Worm (Caenorhabditis elegans) whole organism, young adult: ENCODE results near the gene hpo-6.

Experiments used
- B0019.2 ChIP-seq: fragments of 200-800 bp; sonication (Bioruptor generic); conservative IDR thresholded peaks from 2 replicates; pipeline ENCODE4 v1.3.6; 2022; ENCODE audit warnings: missing genetic modification reagents, missing genetic modification characterization, missing compliant biosample characterization
- B0035.1 ChIP-seq: sonication (generic microtip); optimal IDR thresholded peaks from 2 replicates; lab custom pipeline; 2016; ENCODE audit warnings: missing genetic modification characterization, mild to moderate bottlenecking, missing compliant biosample characterization, missing genotype, missing genetic modification reagents
- B0261.1 ChIP-seq: sonication (generic microtip); optimal IDR thresholded peaks from 2 replicates; lab custom pipeline; 2016; ENCODE audit warnings: mild to moderate bottlenecking, missing genetic modification characterization, moderate library complexity, missing compliant biosample characterization
- F10E7.11 ChIP-seq: sonication (generic microtip); optimal IDR thresholded peaks from 2 replicates; lab custom pipeline; 2017; ENCODE audit warnings: mild to moderate bottlenecking, missing genetic modification characterization, moderate library complexity, missing compliant biosample characterization
- F57C9.4 ChIP-seq: sonication (generic microtip); optimal IDR thresholded peaks from 2 replicates; lab custom pipeline; 2017; ENCODE audit warnings: mild to moderate bottlenecking, missing genetic modification characterization, missing compliant biosample characterization
- K12H6.12 ChIP-seq: fragments of 200-800 bp; sonication (Bioruptor generic); optimal IDR thresholded peaks from 2 replicates; lab custom pipeline; 2018; ENCODE audit warnings: mild to moderate bottlenecking, missing genetic modification characterization, missing compliant biosample characterization
- Y53G8AR.9 ChIP-seq: fragments of 200-800 bp; sonication (Bioruptor generic); conservative IDR thresholded peaks from 2 replicates; pipeline ENCODE4 v1.3.6; 2022; ENCODE audit warnings: missing genetic modification reagents, missing genetic modification characterization, missing compliant biosample characterization
- Y56A3A.18 ChIP-seq: fragments of 200-800 bp; sonication (Bioruptor generic); IDR thresholded peaks from 2 replicates; pipeline ENCODE4 v1.3.6; 2022; ENCODE audit warnings: missing genetic modification reagents, missing genetic modification characterization, missing compliant biosample characterization
- aptf-2 ChIP-seq: fragments of 200-800 bp; sonication (Bioruptor generic); conservative IDR thresholded peaks from 2 replicates; pipeline ENCODE4 v1.3.6; 2022; ENCODE audit warnings: missing genetic modification reagents, missing genetic modification characterization, missing compliant biosample characterization
- aptf-3 ChIP-seq: fragments of 200-800 bp; sonication (Bioruptor generic); IDR thresholded peaks from 2 replicates; pipeline ENCODE4 v1.3.6; 2022; ENCODE audit warnings: missing genetic modification characterization, missing compliant biosample characterization
- atf-7 ChIP-seq: sonication (generic microtip); optimal IDR thresholded peaks from 2 replicates; lab custom pipeline; 2017; ENCODE audit warnings: mild to moderate bottlenecking, missing genetic modification characterization, missing compliant biosample characterization
- attf-3 ChIP-seq: fragments of 200-800 bp; sonication (Bioruptor generic); conservative IDR thresholded peaks from 2 replicates; pipeline ENCODE4 v1.3.6; 2022; ENCODE audit warnings: missing genetic modification reagents, missing genetic modification characterization, missing compliant biosample characterization
- attf-6 ChIP-seq: fragments of 200-800 bp; sonication (Bioruptor generic); IDR thresholded peaks from 2 replicates; pipeline ENCODE4 v1.3.6; 2022; ENCODE audit warnings: missing genetic modification reagents, missing genetic modification characterization, missing compliant biosample characterization
- bed-2 ChIP-seq: fragments of 200-800 bp; sonication (Bioruptor generic); IDR thresholded peaks from 2 replicates; pipeline ENCODE4 v1.3.6; 2022; ENCODE audit warnings: missing genetic modification reagents, missing genetic modification characterization, missing compliant biosample characterization
- ccch-3 ChIP-seq: fragments of 200-800 bp; sonication (Bioruptor generic); optimal IDR thresholded peaks from 2 replicates; lab custom pipeline; 2018; ENCODE audit warnings: mild to moderate bottlenecking, missing genetic modification characterization, missing compliant biosample characterization
- cebp-1 ChIP-seq, 2 experiments: fragments of 200-800 bp in 1 of 2; sonication (Bioruptor generic) in 1 of 2; sonication (generic microtip) in 1 of 2; IDR thresholded peaks in 1 of 2; optimal IDR thresholded peaks in 1 of 2; 2 replicates each; pipeline versions ENCODE4 v1.3.6 to Lab custom; 2017 to 2022; ENCODE audit warnings: missing compliant biosample characterization in 2 of 2, missing genetic modification characterization in 2 of 2, mild to moderate bottlenecking in 1 of 2, missing genetic modification reagents in 1 of 2, moderate library complexity in 1 of 2
- ceh-27 ChIP-seq: fragments of 200-800 bp; sonication (Bioruptor generic); optimal IDR thresholded peaks from 2 replicates; lab custom pipeline; 2018; ENCODE audit warnings: mild to moderate bottlenecking, missing genetic modification characterization, moderate library complexity, missing compliant biosample characterization
- ceh-79 ChIP-seq: sonication (generic microtip); optimal IDR thresholded peaks from 2 replicates; lab custom pipeline; 2017; ENCODE audit warnings: mild to moderate bottlenecking, missing genetic modification characterization, missing compliant biosample characterization
- ceh-91 ChIP-seq: fragments of 200-800 bp; sonication (Bioruptor generic); IDR thresholded peaks from 2 replicates; pipeline ENCODE4 v1.3.6; 2022; ENCODE audit warnings: missing genetic modification reagents, missing genetic modification characterization, missing compliant biosample characterization
- dpff-1 ChIP-seq: sonication (generic microtip); optimal IDR thresholded peaks from 2 replicates; lab custom pipeline; 2017; ENCODE audit warnings: mild to moderate bottlenecking, missing genetic modification characterization, missing compliant biosample characterization
- egrh-3 ChIP-seq: fragments of 200-800 bp; sonication (Bioruptor generic); IDR thresholded peaks from 2 replicates; pipeline ENCODE4 v1.3.6; 2022; ENCODE audit warnings: missing genetic modification reagents, missing genetic modification characterization, missing compliant biosample characterization
- fkh-3 ChIP-seq: sonication (generic microtip); optimal IDR thresholded peaks from 2 replicates; lab custom pipeline; 2016; ENCODE audit warnings: mild to moderate bottlenecking, missing genetic modification characterization, missing compliant biosample characterization
- gei-17 ChIP-seq: fragments of 200-800 bp; sonication (Bioruptor generic); optimal IDR thresholded peaks from 2 replicates; lab custom pipeline; 2018; ENCODE audit warnings: mild to moderate bottlenecking, missing genetic modification characterization, missing compliant biosample characterization
- let-526 ChIP-seq: fragments of 200-800 bp; sonication (Bioruptor generic); IDR thresholded peaks from 2 replicates; pipeline ENCODE4 v1.3.6; 2022; ENCODE audit warnings: missing genetic modification reagents, missing genetic modification characterization, missing compliant biosample characterization
- lin-26 ChIP-seq: fragments of 200-800 bp; sonication (Bioruptor generic); IDR thresholded peaks from 2 replicates; pipeline ENCODE4 v1.3.6; 2022; ENCODE audit warnings: missing genetic modification reagents, missing genetic modification characterization, missing compliant biosample characterization
- lin-35 ChIP-seq, 3 experiments: fragments of 150-350 bp in 2 of 3; sonication (generic microtip) in 1 of 3; optimal IDR thresholded peaks; 2 replicates each; lab custom pipeline; 2014 to 2018; ENCODE audit warnings: missing biosample characterization in 3 of 3, missing genetic modification characterization in 3 of 3, missing genetic modification reagents in 3 of 3
- lin-40 ChIP-seq: sonication (generic microtip); optimal IDR thresholded peaks from 2 replicates; lab custom pipeline; 2016; ENCODE audit warnings: missing genetic modification characterization, mild to moderate bottlenecking, missing compliant biosample characterization, missing genotype, missing genetic modification reagents
- lsl-1 ChIP-seq: fragments of 200-800 bp; sonication (Bioruptor generic); optimal IDR thresholded peaks from 2 replicates; lab custom pipeline; 2018; ENCODE audit warnings: mild to moderate bottlenecking, missing genetic modification characterization, moderate library complexity, missing compliant biosample characterization
- madf-3 ChIP-seq: fragments of 200-800 bp; sonication (Bioruptor generic); IDR thresholded peaks from 2 replicates; pipeline ENCODE4 v1.3.6; 2022; ENCODE audit warnings: missing genetic modification reagents, missing genetic modification characterization, missing compliant biosample characterization
- mcd-1 ChIP-seq: fragments of 200-800 bp; sonication (Bioruptor generic); IDR thresholded peaks from 2 replicates; pipeline ENCODE4 v1.3.6; 2022; ENCODE audit warnings: missing genetic modification reagents, missing genetic modification characterization, missing compliant biosample characterization
- mel-28 ChIP-seq: sonication (generic microtip); optimal IDR thresholded peaks from 2 replicates; lab custom pipeline; 2016; ENCODE audit warnings: borderline replicate concordance, mild to moderate bottlenecking, missing genetic modification characterization, missing compliant biosample characterization
- mxl-1 ChIP-seq: sonication (generic microtip); optimal IDR thresholded peaks from 2 replicates; lab custom pipeline; 2016; ENCODE audit warnings: missing genetic modification characterization, missing compliant biosample characterization
- nfya-2 ChIP-seq: fragments of 200-800 bp; sonication (Bioruptor generic); IDR thresholded peaks from 2 replicates; pipeline ENCODE4 v1.3.6; 2022; ENCODE audit warnings: missing genetic modification reagents, missing genetic modification characterization, missing compliant biosample characterization
- nhr-120 ChIP-seq: fragments of 200-800 bp; sonication (Bioruptor generic); IDR thresholded peaks from 2 replicates; pipeline ENCODE4 v1.3.6; 2022; ENCODE audit warnings: missing genetic modification characterization, missing compliant biosample characterization
- nhr-80 ChIP-seq: sonication (generic microtip); optimal IDR thresholded peaks from 2 replicates; lab custom pipeline; 2016; ENCODE audit warnings: missing genetic modification characterization, missing compliant biosample characterization
- nhr-90 ChIP-seq: sonication (generic microtip); optimal IDR thresholded peaks from 2 replicates; lab custom pipeline; 2016; ENCODE audit warnings: missing genotype, mild to moderate bottlenecking, missing genetic modification characterization, missing compliant biosample characterization
- pbrm-1 ChIP-seq: fragments of 200-800 bp; sonication (Bioruptor generic); IDR thresholded peaks from 2 replicates; pipeline ENCODE4 v1.3.6; 2022; ENCODE audit warnings: missing genetic modification reagents, missing genetic modification characterization, missing compliant biosample characterization
- pha-4 ChIP-seq: fragments of 150-350 bp; sonication (generic microtip); optimal IDR thresholded peaks from 2 replicates; lab custom pipeline; 2014; ENCODE audit warnings: missing biosample characterization, missing genetic modification reagents, missing genetic modification characterization
- rpc-1 ChIP-seq, 2 experiments: fragments of 150-350 bp in 1 of 2; sonication (generic microtip) in 1 of 2; optimal IDR thresholded peaks; 2 replicates each; lab custom pipeline; 2014 to 2018; ENCODE audit warnings: missing biosample characterization in 1 of 2, missing genetic modification characterization in 1 of 2, missing genetic modification reagents in 1 of 2, missing genotype in 1 of 2
- snpc-1.1 ChIP-seq: sonication (generic microtip); optimal IDR thresholded peaks from 2 replicates; lab custom pipeline; 2017; ENCODE audit warnings: missing genetic modification characterization, mild to moderate bottlenecking, missing compliant biosample characterization, antibody characterized with exemption, moderate library complexity, missing genotype, missing genetic modification reagents; ENCODE audit not compliant: insufficient read depth
- snpc-4 ChIP-seq, 5 experiments: fragments of 150-350 bp in 1 of 5; sonication (generic microtip) in 4 of 5; optimal IDR thresholded peaks; 2 replicates each; lab custom pipeline; 2014 to 2018; ENCODE audit warnings: missing genetic modification characterization in 5 of 5, missing biosample characterization in 3 of 5, antibody characterized with exemption in 2 of 5, mild to moderate bottlenecking in 2 of 5, missing compliant biosample characterization in 2 of 5, missing genotype in 2 of 5, moderate library complexity in 2 of 5, missing genetic modification reagents in 1 of 5
- tlf-1 ChIP-seq: fragments of 200-800 bp; sonication (Bioruptor generic); optimal IDR thresholded peaks from 2 replicates; lab custom pipeline; 2018; ENCODE audit warnings: mild to moderate bottlenecking, missing genetic modification characterization, missing compliant biosample characterization
- xnd-1 ChIP-seq: sonication (generic microtip); optimal IDR thresholded peaks from 2 replicates; lab custom pipeline; 2016; ENCODE audit warnings: missing genotype, missing genetic modification reagents, missing genetic modification characterization, missing compliant biosample characterization
- zfh-2 ChIP-seq: fragments of 200-800 bp; sonication (Bioruptor generic); conservative IDR thresholded peaks from 2 replicates; pipeline ENCODE4 v1.3.6; 2022; ENCODE audit warnings: missing genetic modification reagents, missing genetic modification characterization, missing compliant biosample characterization

hpo-6 gene

DNA sequence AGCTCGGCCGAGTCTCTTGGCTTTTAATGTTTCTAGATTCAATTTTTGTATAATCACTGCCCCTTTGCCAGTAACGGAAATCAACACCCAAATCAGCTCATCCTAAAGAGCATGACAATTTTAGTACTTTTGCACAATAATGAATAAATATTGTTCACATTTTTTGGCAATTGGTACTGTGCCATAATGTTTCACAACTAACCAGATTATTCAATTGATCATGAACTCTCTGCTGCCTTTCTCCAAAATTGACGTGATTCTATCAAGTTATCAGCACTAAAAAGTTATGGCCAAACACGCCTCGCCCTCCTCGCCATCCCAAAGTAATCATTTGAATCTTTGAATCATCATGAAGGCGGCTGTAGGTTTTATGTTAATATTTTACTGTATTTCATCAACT lies at the start of gene hpo-6:
hpo-6 (plus strand) TSS at position 301 of the 400 bp plus-strand sequence.
- no peak for TF ChIP-seq ccch-3
- TF ChIP-seq madf-3 (GFP tag; lab: Robert Waterston, UW), result no peak
- TF ChIP-seq aptf-3 (GFP tag; lab: Robert Waterston, UW), result no peak
- TF ChIP-seq mxl-1 (tag; lab: Kevin White, UChicago), result no peak

DNA sequence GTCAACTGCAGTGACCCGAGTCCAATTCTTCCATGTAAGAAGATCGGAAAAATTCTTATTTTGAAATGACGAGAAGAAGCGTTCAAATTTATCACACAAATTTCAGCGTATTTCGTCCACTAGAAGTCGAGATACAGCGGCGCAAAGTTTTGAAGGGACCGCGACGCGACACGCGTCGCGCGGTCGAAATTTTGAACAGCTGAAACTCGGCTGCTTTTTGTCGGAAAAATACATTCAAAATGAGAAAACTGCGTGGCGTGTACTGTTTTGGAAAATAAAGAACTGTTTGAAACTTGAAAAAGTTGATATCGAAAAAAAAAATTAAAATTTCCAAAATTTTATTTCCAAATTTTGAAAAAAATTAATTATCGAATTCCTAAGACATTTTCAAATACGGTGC lies 49.0 kb upstream of the hpo-6 start:
- TF ChIP-seq Y53G8AR.9, result no peak
- TF ChIP-seq B0035.1 (tag; lab: Kevin White, UChicago), result no peak
- TF ChIP-seq fkh-3 (tag; lab: Kevin White, UChicago), result no peak
- TF ChIP-seq F57C9.4 (tag; lab: Kevin White, UChicago), result no peak
- no peak for TF ChIP-seq ccch-3
- TF ChIP-seq pbrm-1 (GFP tag; lab: Robert Waterston, UW), result no peak
- no peak for TF ChIP-seq attf-6 (GFP tag; lab: Robert Waterston, UW)
- TF ChIP-seq xnd-1 (tag; lab: Kevin White, UChicago), result no peak
- no peak for TF ChIP-seq aptf-2 (GFP tag; lab: Robert Waterston, UW)
- no peak for TF ChIP-seq K12H6.12
- no peak for TF ChIP-seq B0261.1 (tag; lab: Kevin White, UChicago)
- TF ChIP-seq ceh-27, result no peak
- no peak for TF ChIP-seq mcd-1 (GFP tag; lab: Robert Waterston, UW)

DNA sequence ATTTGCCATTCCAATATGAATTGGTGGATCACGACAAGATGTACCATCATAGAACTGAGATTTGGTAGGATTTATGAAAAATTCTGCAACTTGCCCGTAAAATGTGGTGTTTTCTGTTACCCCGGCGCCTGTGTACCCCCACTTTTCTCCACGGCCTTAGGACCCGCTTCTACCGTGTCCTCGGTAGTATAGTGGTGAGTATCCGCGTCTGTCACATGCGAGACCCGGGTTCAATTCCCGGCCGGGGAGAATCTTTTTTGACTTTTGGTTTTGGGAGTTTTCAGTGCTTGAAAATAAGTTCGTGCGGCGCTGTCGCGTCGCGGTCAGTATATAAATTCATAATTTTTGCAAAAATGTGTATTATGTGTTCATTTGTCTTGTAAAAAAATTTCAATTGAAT lies 47.6 kb upstream of the hpo-6 start:
- peak; percentile 85 for TF ChIP-seq lin-26
- TF ChIP-seq lin-40, result no peak
- no peak for TF ChIP-seq gei-17
- TF ChIP-seq B0019.2 (GFP tag; lab: Robert Waterston, UW), result no peak
- no peak for TF ChIP-seq egrh-3 (GFP tag; lab: Robert Waterston, UW)
- peak; percentile 37; the same call in 1 of the 2 replicates for TF ChIP-seq mcd-1 (GFP tag; lab: Robert Waterston, UW)
- TF ChIP-seq nfya-2, result no peak
- TF ChIP-seq ceh-91, result no peak
- TF ChIP-seq lsl-1, result peak; percentile 9
- no peak for TF ChIP-seq ceh-27
- peak; percentile 12 for TF ChIP-seq nhr-90 (tag; lab: Kevin White, UChicago)
- no peak for TF ChIP-seq cebp-1 (GFP tag; IDR thresholded peaks at IDR 0.05; lab: Robert Waterston, UW)
- no peak for TF ChIP-seq cebp-1 (tag; optimal IDR thresholded peaks at IDR 0.05; lab: Kevin White, UChicago)
- TF ChIP-seq tlf-1 (GFP tag; lab: Kevin White, UChicago), result no peak
- no peak for TF ChIP-seq dpff-1 (tag; lab: Kevin White, UChicago)
- TF ChIP-seq aptf-2 (GFP tag; lab: Robert Waterston, UW), result no peak
- no peak for TF ChIP-seq snpc-4 (GFP tag; optimal IDR thresholded peaks at IDR 0.05; lab: Kevin White, UChicago)
- peak in 1 of 4 experiments; percentile 12 for TF ChIP-seq snpc-4 (tag; optimal IDR thresholded peaks at IDR 0.05; lab: Kevin White, UChicago)
- no peak for TF ChIP-seq mel-28
- no peak for TF ChIP-seq bed-2
- TF ChIP-seq Y53G8AR.9, result no peak
- no peak for TF ChIP-seq F10E7.11
- TF ChIP-seq pha-4 (tag; lab: Kevin White, UChicago), result no peak
- TF ChIP-seq nhr-80 (tag; lab: Kevin White, UChicago), result no peak
- peak; percentile 27 for TF ChIP-seq snpc-1.1 (tag; lab: Kevin White, UChicago)
- no peak for TF ChIP-seq Y56A3A.18
- TF ChIP-seq lin-35 (GFP tag; optimal IDR thresholded peaks at IDR 0.05; lab: Kevin White, UChicago), result no peak
- no peak for TF ChIP-seq attf-3 (GFP tag; lab: Robert Waterston, UW)
- TF ChIP-seq zfh-2, result 0 out of 2 replicates have a peak, but pooled peaks have one; percentile 32
- no peak for TF ChIP-seq ceh-79
- 0 out of 2 replicates have a peak, but pooled peaks have one; percentile 59 for TF ChIP-seq nhr-120
- TF ChIP-seq rpc-1 (optimal IDR thresholded peaks at IDR 0.05; lab: Kevin White, UChicago), result peak; percentile 65
- peak; percentile 83 for TF ChIP-seq rpc-1 (tag; optimal IDR thresholded peaks at IDR 0.05; lab: Kevin White, UChicago)
- no peak for TF ChIP-seq atf-7 (tag; lab: Kevin White, UChicago)
- no peak for TF ChIP-seq let-526 (GFP tag; lab: Robert Waterston, UW)
